Worm (Caenorhabditis elegans): Measurements from ENCODE around the gene srh-246.

srh-246 gene

ce11 chrV:635630-636029 lies 21.9 kb downstream of the srh-246 start:
- no peak for TF ChIP-seq klf-2 (GFP tag; conservative IDR thresholded peaks at IDR 0.05)
- no peak for TF ChIP-seq tab-1 (GFP tag; IDR thresholded peaks at IDR 0.05)
- no peak for TF ChIP-seq med-1 (GFP tag; optimal IDR thresholded peaks at IDR 0.05; ENCODE audit: insufficient read depth)
- no peak for TF ChIP-seq flt-1 (GFP tag; IDR thresholded peaks at IDR 0.05)
- TF ChIP-seq ztf-29 (GFP tag; IDR thresholded peaks at IDR 0.05): no peak
- no peak for TF ChIP-seq ztf-23 (GFP tag; IDR thresholded peaks at IDR 0.05)
- TF ChIP-seq ref-1 (GFP tag; conservative IDR thresholded peaks at IDR 0.05): no peak
- TF ChIP-seq cog-1 (tag; optimal IDR thresholded peaks at IDR 0.05): no peak
- no peak for TF ChIP-seq T22C8.4 (GFP tag; IDR thresholded peaks at IDR 0.05)

- TF ChIP-seq ztf-23 (GFP tag; IDR thresholded peaks at IDR 0.05) (no peak), klf-2 (GFP tag; conservative IDR thresholded peaks at IDR 0.05) (no peak), cog-1 (tag; optimal IDR thresholded peaks at IDR 0.05) (no peak), ztf-29 (GFP tag; IDR thresholded peaks at IDR 0.05) (no peak), med-1 (GFP tag; optimal IDR thresholded peaks at IDR 0.05; ENCODE audit: insufficient read depth) (no peak), tab-1 (GFP tag; IDR thresholded peaks at IDR 0.05) (no peak), ref-1 (GFP tag; conservative IDR thresholded peaks at IDR 0.05) (no peak), T22C8.4 (GFP tag; IDR thresholded peaks at IDR 0.05) (no peak), flt-1 (GFP tag; IDR thresholded peaks at IDR 0.05) (no peak)
Measured at ce11 chrV:634855-635254, 22.7 kb downstream of the srh-246 start, which contains the start of gene F48G7.10. F48G7.10 (minus strand) TSS chrV:634955.

ce11 chrV:631832-632231 lies 25.7 kb downstream of the srh-246 start:
- TF ChIP-seq flt-1 (GFP tag; IDR thresholded peaks at IDR 0.05) (no peak), cog-1 (tag; optimal IDR thresholded peaks at IDR 0.05) (no peak)

ce11 chrV:628527-628926 lies 29.1 kb downstream of the srh-246 start, which contains the start of gene F48G7.9:
F48G7.9 (minus strand) TSS chrV:628627.
- TF ChIP-seq tab-1 (GFP tag; IDR thresholded peaks at IDR 0.05) (no peak), ztf-23 (GFP tag; IDR thresholded peaks at IDR 0.05) (no peak), cog-1 (tag; optimal IDR thresholded peaks at IDR 0.05) (no peak), klf-2 (GFP tag; conservative IDR thresholded peaks at IDR 0.05) (no peak)

ce11 chrV:627585-627984 lies 30.0 kb downstream of the srh-246 start, which contains the start of gene F48G7.8:
F48G7.8 (minus strand) TSS chrV:627685.
- TF ChIP-seq med-1 (GFP tag; optimal IDR thresholded peaks at IDR 0.05; ENCODE audit: insufficient read depth) (no peak), ztf-23 (GFP tag; IDR thresholded peaks at IDR 0.05) (no peak), T22C8.4 (GFP tag; IDR thresholded peaks at IDR 0.05) (no peak), cog-1 (tag; optimal IDR thresholded peaks at IDR 0.05) (no peak), ref-1 (GFP tag; conservative IDR thresholded peaks at IDR 0.05) (no peak), klf-2 (GFP tag; conservative IDR thresholded peaks at IDR 0.05) (no peak)

ce11 chrV:626321-626720 lies 31.3 kb downstream of the srh-246 start, which contains the start of gene F48G7.7:
F48G7.7 (minus strand) TSS chrV:626421.
- TF ChIP-seq ztf-29 (GFP tag; IDR thresholded peaks at IDR 0.05) (no peak), flt-1 (GFP tag; IDR thresholded peaks at IDR 0.05) (no peak), med-1 (GFP tag; optimal IDR thresholded peaks at IDR 0.05; ENCODE audit: insufficient read depth) (no peak), ref-1 (GFP tag; conservative IDR thresholded peaks at IDR 0.05) (no peak), tab-1 (GFP tag; IDR thresholded peaks at IDR 0.05) (no peak)

- TF ChIP-seq ztf-23 (GFP tag; IDR thresholded peaks at IDR 0.05) (no peak), T22C8.4 (GFP tag; IDR thresholded peaks at IDR 0.05) (no peak), ref-1 (GFP tag; conservative IDR thresholded peaks at IDR 0.05) (no peak), klf-2 (GFP tag; conservative IDR thresholded peaks at IDR 0.05) (no peak), tab-1 (GFP tag; IDR thresholded peaks at IDR 0.05) (no peak), med-1 (GFP tag; optimal IDR thresholded peaks at IDR 0.05; ENCODE audit: insufficient read depth) (no peak), cog-1 (tag; optimal IDR thresholded peaks at IDR 0.05) (no peak), ztf-29 (GFP tag; IDR thresholded peaks at IDR 0.05) (no peak), flt-1 (GFP tag; IDR thresholded peaks at IDR 0.05) (no peak)
Measured at ce11 chrV:624922-625321, 32.7 kb downstream of the srh-246 start, which contains the start of gene srt-17. srt-17 (minus strand) TSS chrV:625022.

ce11 chrV:622902-623301 lies 34.7 kb downstream of the srh-246 start, which contains the start of gene F48G7.5:
F48G7.5 (minus strand) TSS chrV:622935.
- TF ChIP-seq med-1 (GFP tag; optimal IDR thresholded peaks at IDR 0.05; ENCODE audit: insufficient read depth) (no peak), klf-2 (GFP tag; conservative IDR thresholded peaks at IDR 0.05) (no peak), ref-1 (GFP tag; conservative IDR thresholded peaks at IDR 0.05) (no peak), ztf-23 (GFP tag; IDR thresholded peaks at IDR 0.05) (no peak), flt-1 (GFP tag; IDR thresholded peaks at IDR 0.05) (no peak), T22C8.4 (GFP tag; IDR thresholded peaks at IDR 0.05) (no peak), ztf-29 (GFP tag; IDR thresholded peaks at IDR 0.05) (no peak), cog-1 (tag; optimal IDR thresholded peaks at IDR 0.05) (no peak)

- no peak for TF ChIP-seq ztf-23 (GFP tag; IDR thresholded peaks at IDR 0.05)
- no peak for TF ChIP-seq med-1 (GFP tag; optimal IDR thresholded peaks at IDR 0.05; ENCODE audit: insufficient read depth)
- no peak for TF ChIP-seq flt-1 (GFP tag; IDR thresholded peaks at IDR 0.05)
- no peak for TF ChIP-seq T22C8.4 (GFP tag; IDR thresholded peaks at IDR 0.05)
- no peak for TF ChIP-seq ref-1 (GFP tag; conservative IDR thresholded peaks at IDR 0.05)
- no peak for TF ChIP-seq cog-1 (tag; optimal IDR thresholded peaks at IDR 0.05)
- no peak for TF ChIP-seq tab-1 (GFP tag; IDR thresholded peaks at IDR 0.05)
- no peak for TF ChIP-seq klf-2 (GFP tag; conservative IDR thresholded peaks at IDR 0.05)
- no peak for TF ChIP-seq ztf-29 (GFP tag; IDR thresholded peaks at IDR 0.05)
Measured at ce11 chrV:620987-621386, 36.6 kb downstream of the srh-246 start.

- no peak for TF ChIP-seq klf-2 (GFP tag; conservative IDR thresholded peaks at IDR 0.05)
- no peak for TF ChIP-seq tab-1 (GFP tag; IDR thresholded peaks at IDR 0.05)
- TF ChIP-seq T22C8.4 (GFP tag; IDR thresholded peaks at IDR 0.05): no peak
- no peak for TF ChIP-seq ztf-29 (GFP tag; IDR thresholded peaks at IDR 0.05)
- TF ChIP-seq flt-1 (GFP tag; IDR thresholded peaks at IDR 0.05): no peak
- peak; percentile 24 for TF ChIP-seq cog-1 (tag; optimal IDR thresholded peaks at IDR 0.05)
Measured at ce11 chrV:619054-619453, 38.5 kb downstream of the srh-246 start, which contains the start of gene F48G7.4. F48G7.4 (plus strand) TSS chrV:619453.
